Fruit fly (Drosophila melanogaster) whole organism, embryonic: ENCODE measurements around the gene NdufV3.

Experiments
- CG10147 ChIP-seq: fragments of 200-800 bp; sonication (Bioruptor generic); optimal IDR thresholded peaks from 2 replicates; lab custom pipeline; 2019; ENCODE audit warnings: missing biosample characterization, mild to moderate bottlenecking, missing genetic modification characterization, moderate library complexity
- CG10267 ChIP-seq: fragments of 200-800 bp; sonication (Bioruptor generic); optimal IDR thresholded peaks from 2 replicates; lab custom pipeline; 2018; ENCODE audit warnings: missing biosample characterization, mild to moderate bottlenecking, missing genetic modification characterization, moderate library complexity
- CG11247 ChIP-seq: fragments of 200-800 bp; sonication (Bioruptor generic); IDR thresholded peaks from 2 replicates; pipeline ENCODE4 v1.3.6; 2022; ENCODE audit warnings: missing biosample characterization, missing genetic modification characterization
- CG11695 ChIP-seq: fragments of 200-800 bp; sonication (Bioruptor generic); IDR thresholded peaks from 3 replicates; pipeline ENCODE4 v1.3.6; 2022; ENCODE audit warnings: missing biosample characterization, missing genetic modification characterization
- CG12219 ChIP-seq: fragments of 200-800 bp; sonication (Bioruptor generic); optimal IDR thresholded peaks from 3 replicates; lab custom pipeline; 2018; ENCODE audit warnings: missing biosample characterization, mild to moderate bottlenecking, missing genetic modification characterization
- CG1233 ChIP-seq: fragments of 200-800 bp; sonication (Bioruptor generic); optimal IDR thresholded peaks from 4 replicates; lab custom pipeline; 2018; ENCODE audit warnings: missing biosample characterization, mild to moderate bottlenecking, missing genetic modification characterization
- CG12391 ChIP-seq: fragments of 200-800 bp; sonication (Bioruptor generic); optimal IDR thresholded peaks from 3 replicates; lab custom pipeline; 2018; ENCODE audit warnings: missing biosample characterization, mild to moderate bottlenecking, missing genetic modification characterization, moderate library complexity
- CG15073 ChIP-seq: fragments of 200-800 bp; sonication (Bioruptor generic); optimal IDR thresholded peaks from 2 replicates; lab custom pipeline; 2016; ENCODE audit warnings: missing biosample characterization, missing genetic modification characterization
- CG1529 ChIP-seq: fragments of 200-800 bp; sonication (Bioruptor generic); optimal IDR thresholded peaks from 3 replicates; lab custom pipeline; 2018; ENCODE audit warnings: missing biosample characterization, missing genetic modification characterization
- CG15479 ChIP-seq: fragments of 200-800 bp; sonication (Bioruptor generic); optimal IDR thresholded peaks from 3 replicates; lab custom pipeline; 2019; ENCODE audit warnings: missing biosample characterization, mild to moderate bottlenecking, missing genetic modification characterization, moderate library complexity
- CG16815 ChIP-seq: fragments of 200-800 bp; sonication (Bioruptor generic); optimal IDR thresholded peaks from 3 replicates; lab custom pipeline; 2017; ENCODE audit warnings: missing biosample characterization, mild to moderate bottlenecking, missing genetic modification characterization
- CG17385 ChIP-seq: fragments of 200-800 bp; sonication (Bioruptor generic); optimal IDR thresholded peaks from 3 replicates; lab custom pipeline; 2018; ENCODE audit warnings: missing biosample characterization, mild to moderate bottlenecking, missing genetic modification characterization
- CG2712 ChIP-seq: fragments of 200-800 bp; optimal IDR thresholded peaks from 3 replicates; lab custom pipeline; 2019; ENCODE audit warnings: missing biosample characterization, mild to moderate bottlenecking, missing genetic modification characterization, moderate library complexity
- CG4617 ChIP-seq: fragments of 200-800 bp; sonication (Bioruptor generic); optimal IDR thresholded peaks from 3 replicates; lab custom pipeline; 2016; ENCODE audit warnings: missing biosample characterization, missing genetic modification characterization, borderline replicate concordance
- CG6683 ChIP-seq: fragments of 200-800 bp; sonication (Bioruptor generic); optimal IDR thresholded peaks from 2 replicates; lab custom pipeline; 2017; ENCODE audit warnings: missing biosample characterization, mild to moderate bottlenecking, missing genetic modification characterization, missing genetic modification reagents
- CG7839 ChIP-seq: fragments of 200-800 bp; sonication (Bioruptor generic); optimal IDR thresholded peaks from 3 replicates; lab custom pipeline; 2018; ENCODE audit warnings: missing biosample characterization, mild to moderate bottlenecking, missing genetic modification characterization, moderate library complexity
- CG8478 ChIP-seq: fragments of >200 bp; optimal IDR thresholded peaks from 2 replicates; lab custom pipeline; 2018
- CG9215 ChIP-seq: fragments of 200-800 bp; sonication (Bioruptor generic); IDR thresholded peaks from 2 replicates; pipeline ENCODE4 v1.3.6; 2022; ENCODE audit warnings: missing biosample characterization, missing genetic modification characterization
- Dad ChIP-seq: fragments of 200-800 bp; sonication (Bioruptor generic); optimal IDR thresholded peaks from 3 replicates; lab custom pipeline; 2016; ENCODE audit warnings: missing biosample characterization, missing genetic modification characterization
- E2f1 ChIP-seq: fragments of 200-800 bp; sonication (Bioruptor generic); IDR thresholded peaks from 2 replicates; pipeline ENCODE4 v1.3.6; 2022; ENCODE audit warnings: missing biosample characterization, missing genetic modification characterization
- Ets97D ChIP-seq: fragments of 200-800 bp; sonication (Bioruptor generic); optimal IDR thresholded peaks from 3 replicates; lab custom pipeline; 2016; ENCODE audit warnings: missing biosample characterization, missing genetic modification characterization
- Gsc ChIP-seq: fragments of 200-800 bp; sonication (Bioruptor generic); IDR thresholded peaks from 2 replicates; pipeline ENCODE4 v1.3.6; 2022; ENCODE audit warnings: missing biosample characterization, missing genetic modification characterization
- HLH4C ChIP-seq: fragments of 200-800 bp; sonication (Bioruptor generic); IDR thresholded peaks from 3 replicates; pipeline ENCODE4 v1.3.6; 2022; ENCODE audit warnings: missing biosample characterization, missing genetic modification characterization; ENCODE audit not compliant: partially characterized antibody
- HLH54F ChIP-seq: fragments of 200-800 bp; sonication (Bioruptor generic); optimal IDR thresholded peaks from 3 replicates; lab custom pipeline; 2016; ENCODE audit warnings: missing biosample characterization, missing genetic modification characterization
- Hand ChIP-seq: fragments of 200-800 bp; sonication (Bioruptor generic); optimal IDR thresholded peaks from 2 replicates; lab custom pipeline; 2017; ENCODE audit warnings: mild to moderate bottlenecking, missing biosample characterization, missing genetic modification reagents, missing genetic modification characterization
- Lim3 ChIP-seq: fragments of 200-800 bp; sonication (Bioruptor generic); IDR thresholded peaks from 2 replicates; pipeline ENCODE4 v1.3.6; 2022; ENCODE audit warnings: missing biosample characterization, missing genetic modification characterization
- Nf-YA ChIP-seq: fragments of 200-800 bp; sonication (Bioruptor generic); IDR thresholded peaks from 2 replicates; pipeline ENCODE4 v1.3.6; 2022; ENCODE audit warnings: missing biosample characterization, missing genetic modification characterization
- bowl ChIP-seq: fragments of 200-800 bp; sonication (Bioruptor generic); IDR thresholded peaks from 2 replicates; pipeline ENCODE4 v1.3.6; 2022; ENCODE audit warnings: missing biosample characterization, missing genetic modification characterization
- dimm ChIP-seq: fragments of 200-800 bp; sonication (Bioruptor generic); IDR thresholded peaks from 2 replicates; pipeline ENCODE4 v1.3.6; 2022; ENCODE audit warnings: missing biosample characterization, missing genetic modification characterization
- dmrt11E ChIP-seq: fragments of 200-800 bp; sonication (Bioruptor generic); optimal IDR thresholded peaks from 3 replicates; lab custom pipeline; 2018; ENCODE audit warnings: missing biosample characterization, mild to moderate bottlenecking, missing genetic modification characterization, moderate library complexity
- esg ChIP-seq: fragments of 200-800 bp; sonication (Bioruptor generic); conservative IDR thresholded peaks from 2 replicates; pipeline ENCODE4 v1.3.6; 2022; ENCODE audit warnings: missing biosample characterization, missing genetic modification characterization
- gem ChIP-seq: fragments of 200-800 bp; sonication (Bioruptor generic); optimal IDR thresholded peaks from 2 replicates; lab custom pipeline; 2019; ENCODE audit warnings: missing biosample characterization, mild to moderate bottlenecking, missing genetic modification characterization, moderate library complexity
- jing ChIP-seq: fragments of 200-800 bp; sonication (Bioruptor generic); optimal IDR thresholded peaks from 2 replicates; lab custom pipeline; 2018; ENCODE audit warnings: missing biosample characterization, mild to moderate bottlenecking, missing genetic modification characterization
- jumu ChIP-seq: fragments of 200-800 bp; sonication (Bioruptor generic); optimal IDR thresholded peaks from 3 replicates; lab custom pipeline; 2016; ENCODE audit warnings: missing biosample characterization, missing genetic modification characterization
- knrl ChIP-seq: fragments of 200-800 bp; sonication (Bioruptor generic); IDR thresholded peaks from 3 replicates; pipeline ENCODE4 v1.3.6; 2022; ENCODE audit warnings: missing biosample characterization, missing genetic modification characterization; ENCODE audit not compliant: partially characterized antibody
- lbe ChIP-seq: fragments of 200-800 bp; sonication (Bioruptor generic); optimal IDR thresholded peaks from 2 replicates; lab custom pipeline; 2016; ENCODE audit warnings: missing biosample characterization, mild to moderate bottlenecking, missing genetic modification characterization
- mld ChIP-seq: fragments of 200-800 bp; sonication (Bioruptor generic); IDR thresholded peaks from 3 replicates; pipeline ENCODE4 v1.3.6; 2022; ENCODE audit warnings: missing biosample characterization, missing genetic modification characterization; ENCODE audit not compliant: partially characterized antibody
- nmo ChIP-seq: fragments of 200-800 bp; sonication (Bioruptor generic); optimal IDR thresholded peaks from 2 replicates; lab custom pipeline; 2018; ENCODE audit warnings: missing biosample characterization, mild to moderate bottlenecking, missing genetic modification characterization, moderate library complexity
- nom ChIP-seq: fragments of 200-800 bp; sonication (Bioruptor generic); optimal IDR thresholded peaks from 2 replicates; lab custom pipeline; 2017; ENCODE audit warnings: missing biosample characterization, missing genetic modification characterization, mild to moderate bottlenecking, moderate library complexity, missing genetic modification reagents
- p53 ChIP-seq: fragments of 200-800 bp; sonication (Bioruptor generic); optimal IDR thresholded peaks from 2 replicates; lab custom pipeline; 2016; ENCODE audit warnings: missing biosample characterization, missing genetic modification characterization
- prd ChIP-seq, 3 experiments: fragments of >200 bp in 2 of 3; fragments of 200-800 bp in 1 of 3; sonication (Bioruptor generic) in 1 of 3; optimal IDR thresholded peaks in 2 of 3; IDR thresholded peaks in 1 of 3; 2 replicates in 2 of 3; 3 replicates in 1 of 3; pipeline versions ENCODE4 v1.3.6 to Lab custom; 2017 to 2022; ENCODE audit warnings: missing biosample characterization in 1 of 3, missing genetic modification characterization in 1 of 3
- sc ChIP-seq, 3 experiments: fragments of >200 bp in 2 of 3; fragments of 200-800 bp in 1 of 3; sonication (Bioruptor generic) in 1 of 3; optimal IDR thresholded peaks; 2 replicates in 2 of 3; 3 replicates in 1 of 3; lab custom pipeline; 2017; ENCODE audit warnings: mild to moderate bottlenecking in 1 of 3, missing biosample characterization in 1 of 3, missing genetic modification characterization in 1 of 3, missing genetic modification reagents in 1 of 3
- ssp ChIP-seq: fragments of 200-800 bp; sonication (Bioruptor generic); IDR thresholded peaks from 2 replicates; pipeline ENCODE4 v1.3.6; 2022; ENCODE audit warnings: missing biosample characterization, missing genetic modification characterization
- sug ChIP-seq: fragments of 200-800 bp; optimal IDR thresholded peaks from 2 replicates; lab custom pipeline; 2019; ENCODE audit warnings: missing biosample characterization, mild to moderate bottlenecking, missing genetic modification characterization, moderate library complexity
- trh ChIP-seq: fragments of 200-800 bp; sonication (Bioruptor generic); optimal IDR thresholded peaks from 2 replicates; lab custom pipeline; 2016; ENCODE audit warnings: missing biosample characterization, missing genetic modification characterization
- tx ChIP-seq: fragments of 200-800 bp; sonication (Bioruptor generic); optimal IDR thresholded peaks from 2 replicates; lab custom pipeline; 2016; ENCODE audit warnings: missing biosample characterization, missing genetic modification characterization
- zf30C ChIP-seq: fragments of 200-800 bp; sonication (Bioruptor generic); optimal IDR thresholded peaks from 3 replicates; lab custom pipeline; 2018; ENCODE audit warnings: missing biosample characterization, mild to moderate bottlenecking, missing genetic modification characterization
- zfh1 ChIP-seq: fragments of 200-800 bp; sonication (Bioruptor generic); IDR thresholded peaks from 3 replicates; pipeline ENCODE4 v1.3.6; 2022; ENCODE audit warnings: missing biosample characterization, missing genetic modification characterization

The NdufV3 gene

dm6 chrX:11338047-11338747 lies 11.6 kb upstream of the NdufV3 start (continued):
- TF ChIP-seq CG15073 (GFP tag; lab: Kevin White, UChicago) (peak; percentile 25), Nf-YA (GFP tag; lab: Robert Waterston, UW) (no peak), CG10267 (tag; lab: Kevin White, UChicago) (peak; percentile 73), CG17385 (peak; percentile 79), prd (optimal IDR thresholded peaks at IDR 0.05; lab: Kevin White, UChicago) (no peak), prd (GFP tag; IDR thresholded peaks at IDR 0.05; lab: Robert Waterston, UW) (peak; percentile 64), Dad (GFP tag; lab: Kevin White, UChicago) (peak; percentile 22), sc (optimal IDR thresholded peaks at IDR 0.05; lab: Kevin White, UChicago) (no peak), sc (GFP tag; optimal IDR thresholded peaks at IDR 0.05; lab: Kevin White, UChicago) (peak; percentile 51), CG1529 (no peak), CG10147 (GFP tag; lab: Kevin White, UChicago) (peak; percentile 62), jing (GFP tag; lab: Kevin White, UChicago) (peak; percentile 17), CG8478 (lab: Kevin White, UChicago) (no peak), gem (no peak), E2f1 (GFP tag; lab: Robert Waterston, UW) (peak; percentile 63), nmo (GFP tag; lab: Kevin White, UChicago) (peak; percentile 84), Ets97D (peak; percentile 46), mld (GFP tag; lab: Robert Waterston, UW) (no peak), CG12391 (peak; percentile 80), trh (GFP tag; lab: Kevin White, UChicago) (peak; percentile 53), CG6683 (GFP tag; lab: Kevin White, UChicago) (peak; percentile 37), CG11695 (GFP tag; lab: Robert Waterston, UW) (peak; percentile 73), p53 (GFP tag; lab: Kevin White, UChicago) (no peak), ssp (GFP tag; lab: Robert Waterston, UW) (peak; percentile 58), sug (tag; lab: Kevin White, UChicago) (no peak), dmrt11E (peak; percentile 70), CG4617 (no peak), HLH54F (GFP tag; lab: Kevin White, UChicago) (peak; percentile 22), lbe (GFP tag; lab: Kevin White, UChicago) (no peak), Lim3 (GFP tag; lab: Robert Waterston, UW) (no peak), esg (GFP tag; lab: Robert Waterston, UW) (peak; percentile 63), CG16815 (GFP tag; lab: Kevin White, UChicago) (peak; percentile 51), CG9215 (GFP tag; lab: Robert Waterston, UW) (peak; percentile 29; the same call in 1 of the 2 replicates), tx (GFP tag; lab: Kevin White, UChicago) (peak; percentile 59), CG11247 (GFP tag; lab: Robert Waterston, UW) (peak; percentile 6; the same call in 1 of the 2 replicates), Hand (GFP tag; lab: Kevin White, UChicago) (peak; percentile 45), knrl (GFP tag; lab: Robert Waterston, UW) (no peak), nom (GFP tag; lab: Kevin White, UChicago) (no peak), CG12219 (no peak), HLH4C (no peak), zf30C (GFP tag; lab: Kevin White, UChicago) (peak; percentile 52), jumu (GFP tag; lab: Kevin White, UChicago) (peak; percentile 67), zfh1 (GFP tag; lab: Robert Waterston, UW) (peak; percentile 14; the same call in 1 of the 3 replicates), dimm (GFP tag; lab: Robert Waterston, UW) (no peak), CG1233 (no peak), CG7839 (peak; percentile 84), bowl (GFP tag; lab: Robert Waterston, UW) (no peak), Gsc (no peak), CG2712 (tag; lab: Kevin White, UChicago) (peak; percentile 74), CG15479 (GFP tag; lab: Kevin White, UChicago) (no peak)
